Worm (Caenorhabditis elegans) whole organism, early embryonic: ENCODE measurements around the gene C56G2.4.

Experiments
- aly-1 ChIP-seq: sonication (generic microtip); optimal IDR thresholded peaks from 2 replicates; lab custom pipeline; 2016; ENCODE audit warnings: missing genetic modification characterization, missing compliant biosample characterization
- flt-1 ChIP-seq: fragments of 200-800 bp; sonication (Bioruptor generic); IDR thresholded peaks from 2 replicates; pipeline ENCODE4 v1.3.6; 2022; ENCODE audit warnings: missing genetic modification characterization, missing compliant biosample characterization
- scrt-1 ChIP-seq: fragments of 200-800 bp; sonication (Bioruptor generic); IDR thresholded peaks from 2 replicates; pipeline ENCODE4 v1.3.6; 2022; ENCODE audit warnings: missing genetic modification characterization, missing compliant biosample characterization
- sea-1 ChIP-seq: fragments of 200-800 bp; sonication (Bioruptor generic); conservative IDR thresholded peaks from 2 replicates; pipeline ENCODE4 v1.3.6; 2022; ENCODE audit warnings: missing genetic modification characterization, missing compliant biosample characterization
- tra-4 ChIP-seq: sonication (generic microtip); optimal IDR thresholded peaks from 2 replicates; lab custom pipeline; 2017; ENCODE audit warnings: missing genetic modification characterization, missing compliant biosample characterization

DNA sequence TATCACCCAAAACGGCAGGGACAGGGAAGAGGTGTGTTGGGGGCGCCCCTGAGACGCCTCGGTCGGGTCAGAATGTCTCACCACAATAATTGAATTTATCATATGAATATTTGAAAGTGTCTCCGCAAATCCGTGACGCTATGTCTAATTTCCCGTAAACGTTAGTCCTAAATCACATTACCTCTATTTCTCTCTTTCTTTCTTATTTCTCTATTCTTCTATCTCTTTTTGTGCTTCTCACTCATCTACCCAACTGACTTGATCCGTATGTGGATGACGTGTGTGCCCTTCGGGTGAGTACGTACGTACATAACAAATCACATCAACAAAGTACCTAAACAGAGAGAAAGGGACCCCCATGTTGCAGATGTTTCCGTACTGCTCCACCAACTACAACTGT lies 14.2 kb upstream of the C56G2.4 start:
- TF ChIP-seq aly-1 (no peak), scrt-1 (GFP tag; lab: Robert Waterston, UW) (no peak), sea-1 (GFP tag; lab: Robert Waterston, UW) (no peak), flt-1 (GFP tag; lab: Robert Waterston, UW) (no peak), tra-4 (tag; lab: Kevin White, UChicago) (no peak)
